Fruit fly (Drosophila melanogaster): ENCODE data around the gene Patsas.

- no peak for TF ChIP-seq CG14711 (tag; optimal IDR thresholded peaks at IDR 0.05)
- TF ChIP-seq Crg-1 (GFP tag; optimal IDR thresholded peaks at IDR 0.05) = no peak
- no peak for TF ChIP-seq pad (GFP tag; optimal IDR thresholded peaks at IDR 0.05)
- no peak for TF ChIP-seq CG7045 (GFP tag; optimal IDR thresholded peaks at IDR 0.05)
- no peak for TF ChIP-seq CG33017 (tag; optimal IDR thresholded peaks at IDR 0.05)
- no peak for TF ChIP-seq CG1620 (GFP tag; optimal IDR thresholded peaks at IDR 0.05)
- TF ChIP-seq toe (GFP tag; optimal IDR thresholded peaks at IDR 0.05) = no peak
- TF ChIP-seq CG5204 (GFP tag; optimal IDR thresholded peaks at IDR 0.05) = no peak
- TF ChIP-seq bab1 (GFP tag; optimal IDR thresholded peaks at IDR 0.05) = no peak
- TF ChIP-seq tj (GFP tag; optimal IDR thresholded peaks at IDR 0.05) = no peak
- no peak for TF ChIP-seq ovo (GFP tag; optimal IDR thresholded peaks at IDR 0.05)
- no peak for TF ChIP-seq cic (GFP tag; optimal IDR thresholded peaks at IDR 0.05)
- no peak for TF ChIP-seq Mnt (GFP tag; optimal IDR thresholded peaks at IDR 0.05)
- no peak for TF ChIP-seq Clk (GFP tag; optimal IDR thresholded peaks at IDR 0.05)
Observed at dm6 chr2L:12085619-12086171, 17.4 kb downstream of the Patsas start, which contains the start of gene prd.

Measured in whole organism, adult.